Fruit fly (Drosophila melanogaster) whole organism, embryonic: ENCODE measurements around the gene mod.

Experiments
- CG12659 ChIP-seq: fragments of 200-800 bp; sonication (Bioruptor generic); optimal IDR thresholded peaks from 3 replicates; lab custom pipeline; 2017; ENCODE audit warnings: mild to moderate bottlenecking, missing biosample characterization, missing genetic modification reagents, missing genetic modification characterization
- CG14441 ChIP-seq: fragments of 200-800 bp; sonication (Bioruptor generic); IDR thresholded peaks from 2 replicates; pipeline ENCODE4 v1.3.6; 2022; ENCODE audit warnings: missing biosample characterization, missing genetic modification characterization
- CG5180 ChIP-seq: fragments of 200-800 bp; sonication (Bioruptor generic); optimal IDR thresholded peaks from 3 replicates; lab custom pipeline; 2017; ENCODE audit warnings: missing biosample characterization, missing genetic modification characterization, mild to moderate bottlenecking, moderate library complexity, missing genetic modification reagents
- Usf ChIP-seq: fragments of 200-800 bp; sonication (Bioruptor generic); optimal IDR thresholded peaks from 2 replicates; lab custom pipeline; 2017; ENCODE audit warnings: missing genotype, missing biosample characterization, missing genetic modification characterization
- h ChIP-seq: fragments of >200 bp; optimal IDR thresholded peaks from 2 replicates; lab custom pipeline; 2017

DNA sequence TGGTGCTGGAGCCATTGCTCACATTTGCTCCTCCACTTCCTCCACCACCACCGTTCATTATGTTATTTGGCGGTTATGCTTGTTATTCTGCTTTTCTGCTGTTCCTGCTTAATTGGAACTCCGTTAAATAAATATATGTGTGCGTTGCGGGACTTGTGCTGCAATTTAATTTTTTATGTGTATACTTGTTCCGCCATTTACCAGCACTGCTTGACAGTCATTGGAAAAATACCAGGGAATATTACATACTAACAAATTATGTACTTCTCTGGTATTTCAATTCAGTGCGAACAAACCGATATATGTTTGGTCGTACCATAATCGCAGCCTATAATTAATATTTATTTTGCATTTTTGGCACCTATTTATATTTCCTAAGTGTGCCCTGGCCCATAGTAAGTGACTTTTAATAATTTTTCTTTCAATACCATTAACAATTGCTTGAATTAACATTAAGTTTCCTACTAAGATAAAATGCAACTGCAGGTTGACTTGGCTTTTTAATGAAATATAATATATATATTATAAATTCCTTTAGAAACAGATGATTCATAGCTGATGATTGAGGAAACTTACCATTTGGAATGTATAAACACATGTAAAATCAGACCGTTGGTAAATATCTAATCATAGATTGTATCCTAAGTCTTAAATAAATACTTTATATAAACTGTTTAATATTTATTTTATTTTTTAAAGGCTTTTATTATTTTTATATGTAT is at the start of gene mod, which contains the start of gene krz:
- TF ChIP-seq CG12659 (peak; percentile 22), CG14441 (no peak), Usf (GFP tag; lab: Kevin White, UChicago) (no peak), CG5180 (no peak), h (lab: Kevin White, UChicago) (no peak)
